Worm (Caenorhabditis elegans): ENCODE measurements around the gene ZC395.4.

DNA sequence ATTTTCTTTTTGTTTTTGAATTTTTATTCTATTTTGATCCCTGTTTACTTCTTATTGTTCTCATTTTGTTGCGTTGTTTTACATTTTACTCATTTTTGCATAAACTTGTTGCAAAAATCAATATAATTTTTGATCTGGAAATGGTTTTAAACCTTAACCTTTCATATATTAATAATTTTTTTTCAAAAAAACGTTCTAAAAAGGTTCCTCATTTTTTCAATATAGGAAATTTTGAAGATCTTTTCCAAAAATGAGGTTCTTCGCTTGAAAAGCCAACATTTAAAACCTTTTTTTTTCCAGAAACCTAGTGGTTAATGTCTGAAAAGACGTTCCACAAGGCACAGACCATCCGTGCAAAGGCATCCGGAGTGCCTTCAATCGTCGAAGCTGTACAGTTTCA lies 9.5 kb upstream of the ZC395.4 start, which contains the start of gene gop-3:
- TF ChIP-seq unc-130 (tag; optimal IDR thresholded peaks at IDR 0.05) (no peak), lin-13 (GFP tag; optimal IDR thresholded peaks at IDR 0.05) (no peak), sptf-1 (tag; optimal IDR thresholded peaks at IDR 0.05) (no peak), fkh-10 (GFP tag; optimal IDR thresholded peaks at IDR 0.05) (no peak)
